Worm (Caenorhabditis elegans): ENCODE data around the gene R102.4.

DNA sequence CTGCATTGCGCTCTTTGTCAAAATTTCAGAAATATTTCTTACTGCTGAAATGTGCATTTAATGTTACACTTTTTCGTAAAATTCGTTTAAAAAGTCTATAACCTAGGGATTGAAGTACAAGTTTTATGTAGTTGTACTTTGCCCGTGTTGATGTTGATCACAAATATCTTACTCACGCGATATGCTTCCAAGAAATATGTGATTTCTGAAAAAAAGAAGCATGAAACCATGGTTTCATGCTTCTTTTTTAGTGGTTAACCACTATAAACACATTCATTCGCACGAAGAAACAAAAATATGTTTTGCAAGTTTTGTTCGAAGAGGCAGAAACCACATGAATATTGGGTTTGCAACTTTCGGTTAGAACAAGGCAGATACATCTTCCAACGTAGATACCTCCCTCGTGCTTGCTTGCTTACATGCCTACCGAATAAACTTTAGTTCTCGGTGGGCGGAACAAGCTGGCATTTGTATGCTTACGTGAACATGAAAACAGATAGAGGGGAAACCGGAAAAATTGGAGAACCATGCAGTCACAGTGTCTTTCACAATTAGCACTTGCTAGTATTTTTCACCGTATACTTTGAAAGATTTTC is 6.0 kb downstream of the R102.4 start, which contains the start of gene R102.3:
- TF ChIP-seq nhr-76 (tag; optimal IDR thresholded peaks at IDR 0.05) (no peak), fkh-10 (GFP tag; optimal IDR thresholded peaks at IDR 0.05) (no peak), ztf-11 (tag; optimal IDR thresholded peaks at IDR 0.05) (no peak), skn-1 (tag; optimal IDR thresholded peaks at IDR 0.05) (no peak), nhr-77 (tag; optimal IDR thresholded peaks at IDR 0.05) (no peak), pqm-1 (tag; optimal IDR thresholded peaks at IDR 0.05) (no peak)

Measured in whole organism, L3 larva.